Worm (Caenorhabditis elegans) whole organism, L4 larva: ENCODE measurements around the gene F55E10.4.

Source experiments
- ces-1 ChIP-seq: fragments of 150-350 bp; sonication (generic microtip); optimal IDR thresholded peaks from 4 replicates; lab custom pipeline; 2014; ENCODE audit warnings: missing biosample characterization, missing genetic modification reagents, missing genetic modification characterization
- mep-1 ChIP-seq: fragments of 150-350 bp; sonication (generic microtip); optimal IDR thresholded peaks from 3 replicates; lab custom pipeline; 2014; ENCODE audit warnings: missing biosample characterization, missing genetic modification characterization
- zip-11 ChIP-seq: fragments of 200-800 bp; sonication (Bioruptor generic); IDR thresholded peaks from 2 replicates; pipeline ENCODE4 v1.3.6; 2022; ENCODE audit warnings: missing genetic modification characterization, missing compliant biosample characterization

DNA sequence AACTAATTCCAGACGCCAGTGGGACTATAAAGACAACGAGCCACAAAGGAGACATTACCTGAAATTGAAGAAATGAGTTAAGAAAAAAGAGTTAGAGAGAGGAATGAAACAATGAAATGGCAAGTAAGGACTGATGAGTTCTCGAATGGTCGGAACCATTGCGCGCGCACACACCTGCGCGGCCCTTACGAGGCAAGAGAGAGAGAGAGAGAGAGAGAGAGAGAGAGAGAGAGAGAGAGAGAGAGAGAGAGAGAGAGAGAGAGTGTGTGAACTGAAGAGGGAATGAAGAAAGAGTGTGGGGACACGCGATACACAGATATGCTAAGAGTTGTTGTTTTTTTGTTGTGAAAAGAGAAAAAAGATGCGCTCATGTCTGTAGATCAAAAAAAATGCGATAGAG lies 1.3 kb downstream of the F55E10.4 start, which contains the start of gene R09F10.8:
- TF ChIP-seq mep-1 (no peak), ces-1 (GFP tag; lab: Kevin White, UChicago) (no peak), zip-11 (no peak)
